Fruit fly (Drosophila melanogaster) whole organism, prepupa: ENCODE data around the gene Non3.

ENCODE experiments used
- CG15336 ChIP-seq: fragments of 200-800 bp; sonication (Bioruptor generic); IDR thresholded peaks from 2 replicates; pipeline ENCODE4 v1.3.6; 2022; ENCODE audit warnings: missing biosample characterization, missing genetic modification characterization
- Eip75B ChIP-seq: fragments of 200-800 bp; sonication (Bioruptor generic); optimal IDR thresholded peaks from 3 replicates; lab custom pipeline; 2016; ENCODE audit warnings: missing biosample characterization, missing genetic modification characterization
- Gug ChIP-seq: fragments of 200-800 bp; sonication (Bioruptor generic); IDR thresholded peaks from 2 replicates; pipeline ENCODE4 v1.3.6; 2022; ENCODE audit warnings: missing biosample characterization, missing genetic modification characterization

- no peak for TF ChIP-seq CG15336 (GFP tag; lab: Robert Waterston, UW)
- TF ChIP-seq Eip75B = no peak
- TF ChIP-seq Gug = no peak
Observed at dm6 chr3R:18266665-18267064, 43.1 kb downstream of the Non3 start.
